Fruit fly (Drosophila melanogaster): ENCODE measurements around the gene CG4884.

The CG4884 gene

DNA sequence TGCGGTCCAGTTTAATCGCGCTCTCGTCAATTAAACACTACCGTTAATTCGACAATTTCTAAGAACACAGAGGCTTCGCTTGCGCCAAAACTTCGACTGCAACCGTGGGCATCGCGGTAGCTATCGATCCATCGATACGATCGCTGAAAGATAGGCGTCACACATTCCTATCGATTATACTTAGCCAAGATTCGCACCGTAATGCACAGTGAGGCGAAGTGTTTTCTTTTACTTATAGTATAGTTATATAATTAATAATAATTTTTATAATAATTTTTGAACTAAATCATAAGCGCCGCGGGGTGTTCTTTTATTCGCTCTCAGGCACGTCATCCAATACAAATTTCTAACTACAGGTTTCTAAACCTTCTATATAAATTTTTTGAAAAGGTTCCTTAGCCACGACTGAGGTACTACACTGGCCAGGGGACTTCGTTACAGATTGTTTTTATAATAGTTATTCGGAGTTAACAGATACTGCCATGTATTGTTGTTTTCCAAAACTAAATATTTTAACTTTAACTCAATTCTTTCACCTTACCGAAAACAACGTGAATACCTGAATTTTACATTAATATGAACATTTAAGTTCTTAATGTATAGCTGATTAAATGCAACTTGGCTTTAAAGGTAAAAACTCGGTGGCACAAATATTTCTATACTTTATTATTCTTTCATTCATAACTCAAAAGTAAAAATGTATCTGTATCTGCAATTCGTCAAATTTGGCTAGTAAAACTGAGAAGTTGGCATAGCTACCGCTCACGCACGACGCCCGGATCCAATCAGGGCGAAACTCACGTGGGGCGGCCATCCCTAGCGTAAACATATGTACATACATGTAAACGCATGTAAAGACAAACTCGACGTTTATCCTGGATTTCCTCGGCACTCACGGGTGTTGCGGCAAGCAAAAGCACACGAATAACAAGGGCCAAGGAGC lies 21.0 kb downstream of the CG4884 start, which contains the start of the genes NSD and BOD1 (continued):
- TF ChIP-seq ase (GFP tag; IDR thresholded peaks at IDR 0.05) (peak; percentile 74), disco-r (GFP tag; optimal IDR thresholded peaks at IDR 0.05) (no peak), stwl (tag; optimal IDR thresholded peaks at IDR 0.05) (peak; percentile 39), H15 (GFP tag; IDR thresholded peaks at IDR 0.05) (peak; percentile 48; the same call in 1 of the 3 replicates), ara (GFP tag; IDR thresholded peaks at IDR 0.05) (peak; percentile 49), gsb-n (tag; optimal IDR thresholded peaks at IDR 0.05) (no peak), jing (GFP tag; optimal IDR thresholded peaks at IDR 0.05) (no peak), CG17802 (tag; optimal IDR thresholded peaks at IDR 0.05) (no peak), Asciz (GFP tag; optimal IDR thresholded peaks at IDR 0.05) (no peak), pros (GFP tag; optimal IDR thresholded peaks at IDR 0.05) (no peak), CG14860 (GFP tag; IDR thresholded peaks at IDR 0.05; ENCODE audit: partially characterized antibody) (peak; percentile 89), Doc3 (GFP tag; IDR thresholded peaks at IDR 0.05; ENCODE audit: partially characterized antibody) (peak; percentile 67), tio (GFP tag; optimal IDR thresholded peaks at IDR 0.05) (no peak), CG5245 (GFP tag; optimal IDR thresholded peaks at IDR 0.05) (no peak), CG6175 (GFP tag; IDR thresholded peaks at IDR 0.05) (peak; percentile 79), en (GFP tag; optimal IDR thresholded peaks at IDR 0.05) (no peak), CG7745 (tag; optimal IDR thresholded peaks at IDR 0.05) (no peak), z (GFP tag; IDR thresholded peaks at IDR 0.05) (no peak), CG12236 (GFP tag; optimal IDR thresholded peaks at IDR 0.05) (no peak), B-H2 (GFP tag; optimal IDR thresholded peaks at IDR 0.05) (peak; percentile 27), Six4 (GFP tag; optimal IDR thresholded peaks at IDR 0.05) (peak; percentile 43), CG10979 (tag; optimal IDR thresholded peaks at IDR 0.05) (no peak), ken (GFP tag; IDR thresholded peaks at IDR 0.05) (peak; percentile 82), CG43689 (GFP tag; IDR thresholded peaks at IDR 0.05) (no peak), vfl (GFP tag; optimal IDR thresholded peaks at IDR 0.05) (no peak), HLH3B (GFP tag; IDR thresholded peaks at IDR 0.05) (peak; percentile 52; the same call in 1 of the 2 replicates), pum (GFP tag; optimal IDR thresholded peaks at IDR 0.05) (no peak), shn (GFP tag; optimal IDR thresholded peaks at IDR 0.05) (no peak), Aef1 (GFP tag; IDR thresholded peaks at IDR 0.05) (peak; percentile 65), CG6272 (GFP tag; IDR thresholded peaks at IDR 0.05) (peak; percentile 79), Ssrp (tag; optimal IDR thresholded peaks at IDR 0.05) (peak; percentile 46), CG33213 (GFP tag; optimal IDR thresholded peaks at IDR 0.05) (no peak), fru (optimal IDR thresholded peaks at IDR 0.05) (no peak), Ada2b (GFP tag; IDR thresholded peaks at IDR 0.05) (peak; percentile 66), CG15514 (GFP tag; optimal IDR thresholded peaks at IDR 0.05) (peak; percentile 64), Bdp1 (GFP tag; optimal IDR thresholded peaks at IDR 0.05) (no peak), trem (tag; optimal IDR thresholded peaks at IDR 0.05) (peak; percentile 95), CG17829 (tag; optimal IDR thresholded peaks at IDR 0.05) (peak; percentile 49), CG1529 (GFP tag; optimal IDR thresholded peaks at IDR 0.05) (no peak), knrl (GFP tag; IDR thresholded peaks at IDR 0.05; ENCODE audit: partially characterized antibody) (peak; percentile 93), fd96Cb (tag; optimal IDR thresholded peaks at IDR 0.05) (peak; percentile 10), CG3163 (GFP tag; optimal IDR thresholded peaks at IDR 0.05) (no peak), CG10959 (GFP tag; IDR thresholded peaks at IDR 0.05) (peak; percentile 38; the same call in 1 of the 2 replicates), ash1 (GFP tag; optimal IDR thresholded peaks at IDR 0.05) (no peak), zen2 (GFP tag; IDR thresholded peaks at IDR 0.05; ENCODE audit: partially characterized antibody) (peak; percentile 93), CG34376 (GFP tag; optimal IDR thresholded peaks at IDR 0.05) (no peak), CG6791 (GFP tag; IDR thresholded peaks at IDR 0.05; ENCODE audit: partially characterized antibody) (peak; percentile 98), scrt (GFP tag; optimal IDR thresholded peaks at IDR 0.05) (no peak), tup (GFP tag; optimal IDR thresholded peaks at IDR 0.05) (peak; percentile 14)
